Worm (Caenorhabditis elegans) whole organism, L4 larva: ENCODE results near the gene C18E9.7.

ENCODE experiments used
- F10B5.3 ChIP-seq: sonication (generic microtip); optimal IDR thresholded peaks from 2 replicates; lab custom pipeline; 2016; ENCODE audit warnings: mild to moderate bottlenecking, missing genetic modification characterization, missing compliant biosample characterization
- F37D6.2 ChIP-seq: sonication (generic microtip); optimal IDR thresholded peaks from 2 replicates; lab custom pipeline; 2016; ENCODE audit warnings: mild to moderate bottlenecking, missing genetic modification characterization, missing compliant biosample characterization
- F49E8.2 ChIP-seq: sonication (generic microtip); optimal IDR thresholded peaks from 2 replicates; lab custom pipeline; 2016; ENCODE audit warnings: missing compliant biosample characterization, mild to moderate bottlenecking, missing genetic modification characterization, borderline replicate concordance
- R02D3.7 ChIP-seq: fragments of 150-350 bp; sonication (generic microtip); optimal IDR thresholded peaks from 3 replicates; lab custom pipeline; 2014; ENCODE audit warnings: missing biosample characterization, missing genetic modification characterization
- T20F7.1 ChIP-seq: fragments of 200-800 bp; sonication (Bioruptor generic); optimal IDR thresholded peaks from 2 replicates; lab custom pipeline; 2018; ENCODE audit warnings: mild to moderate bottlenecking, missing genetic modification characterization, missing compliant biosample characterization
- Y48G9A.11 ChIP-seq: fragments of 200-800 bp; sonication (Bioruptor generic); IDR thresholded peaks from 2 replicates; pipeline ENCODE4 v1.3.6; 2022; ENCODE audit warnings: missing genetic modification reagents, missing genetic modification characterization, missing compliant biosample characterization
- Y5F2A.4 ChIP-seq: fragments of 200-800 bp; sonication (Bioruptor generic); optimal IDR thresholded peaks from 2 replicates; lab custom pipeline; 2018; ENCODE audit warnings: mild to moderate bottlenecking, missing genetic modification characterization, missing compliant biosample characterization
- ZK337.2 ChIP-seq: fragments of 200-800 bp; sonication (Bioruptor generic); IDR thresholded peaks from 2 replicates; pipeline ENCODE4 v1.3.6; 2022; ENCODE audit warnings: missing genetic modification reagents, missing genetic modification characterization, missing compliant biosample characterization
- aha-1 ChIP-seq: fragments of 150-350 bp; peaks from one replicate; lab custom pipeline; 2014; ENCODE audit warnings: missing biosample characterization, missing genetic modification characterization
- arid-1 ChIP-seq: fragments of 200-800 bp; sonication (Bioruptor generic); conservative IDR thresholded peaks from 2 replicates; pipeline ENCODE4 v1.3.6; 2022; ENCODE audit warnings: missing genetic modification reagents, missing genetic modification characterization, missing compliant biosample characterization
- attf-4 ChIP-seq: sonication (generic microtip); optimal IDR thresholded peaks from 3 replicates; lab custom pipeline; 2017; ENCODE audit warnings: missing biosample characterization, missing genetic modification characterization
- ceh-20 ChIP-seq: fragments of 200-800 bp; sonication (Bioruptor generic); IDR thresholded peaks from 2 replicates; pipeline ENCODE4 v1.3.6; 2022; ENCODE audit warnings: missing genetic modification reagents, missing genetic modification characterization, missing compliant biosample characterization
- ceh-28 ChIP-seq: fragments of 150-350 bp; optimal IDR thresholded peaks from 2 replicates; lab custom pipeline; 2014; ENCODE audit warnings: missing biosample characterization, missing genetic modification reagents, missing genetic modification characterization
- ceh-62 ChIP-seq: sonication (generic microtip); optimal IDR thresholded peaks from 2 replicates; lab custom pipeline; 2017; ENCODE audit warnings: missing biosample characterization, missing genetic modification characterization
- ces-1 ChIP-seq: fragments of 150-350 bp; sonication (generic microtip); optimal IDR thresholded peaks from 4 replicates; lab custom pipeline; 2014; ENCODE audit warnings: missing biosample characterization, missing genetic modification reagents, missing genetic modification characterization
- cey-2 ChIP-seq: sonication (generic microtip); optimal IDR thresholded peaks from 3 replicates; lab custom pipeline; 2017; ENCODE audit warnings: missing genetic modification characterization, mild to moderate bottlenecking, missing compliant biosample characterization, antibody characterized with exemption, borderline replicate concordance; ENCODE audit not compliant: insufficient read depth
- ctbp-1 ChIP-seq: fragments of 200-800 bp; sonication (Bioruptor generic); IDR thresholded peaks from 2 replicates; pipeline ENCODE4 v1.3.6; 2022; ENCODE audit warnings: missing genetic modification reagents, missing genetic modification characterization, missing compliant biosample characterization
- dmd-6 ChIP-seq: fragments of 200-800 bp; sonication (Bioruptor generic); IDR thresholded peaks from 2 replicates; pipeline ENCODE4 v1.3.6; 2022; ENCODE audit warnings: missing genetic modification reagents, missing genetic modification characterization, missing compliant biosample characterization
- dmd-8 ChIP-seq: fragments of 200-800 bp; sonication (Bioruptor generic); IDR thresholded peaks from 2 replicates; pipeline ENCODE4 v1.3.6; 2022; ENCODE audit warnings: missing genetic modification characterization, missing compliant biosample characterization
- dmd-9 ChIP-seq: fragments of 200-800 bp; sonication (Bioruptor generic); IDR thresholded peaks from 2 replicates; pipeline ENCODE4 v1.3.6; 2022; ENCODE audit warnings: missing genetic modification reagents, missing genetic modification characterization, missing compliant biosample characterization
- dpl-1 ChIP-seq: fragments of 150-350 bp; optimal IDR thresholded peaks from 2 replicates; lab custom pipeline; 2014; ENCODE audit warnings: missing biosample characterization, missing genetic modification reagents, missing genetic modification characterization
- egl-27 ChIP-seq: sonication (generic microtip); optimal IDR thresholded peaks from 3 replicates; lab custom pipeline; 2017; ENCODE audit warnings: missing biosample characterization, missing genetic modification reagents, missing genetic modification characterization
- fkh-10 ChIP-seq: fragments of 150-350 bp; optimal IDR thresholded peaks from 2 replicates; lab custom pipeline; 2014; ENCODE audit warnings: missing biosample characterization, missing genetic modification reagents, missing genetic modification characterization
- hif-1 ChIP-seq, 2 experiments: sonication (generic microtip); optimal IDR thresholded peaks; 2 replicates each; lab custom pipeline; 2016 to 2017; ENCODE audit warnings: missing compliant biosample characterization in 2 of 2, missing genetic modification characterization in 2 of 2, missing genetic modification reagents in 2 of 2, missing genotype in 2 of 2, mild to moderate bottlenecking in 1 of 2
- hlh-11 ChIP-seq: fragments of 200-800 bp; sonication (Bioruptor generic); optimal IDR thresholded peaks from 2 replicates; lab custom pipeline; 2018; ENCODE audit warnings: mild to moderate bottlenecking, missing genetic modification characterization, missing compliant biosample characterization
- jun-1 ChIP-seq: fragments of 150-350 bp; optimal IDR thresholded peaks from 2 replicates; lab custom pipeline; 2014; ENCODE audit warnings: missing biosample characterization, missing genetic modification reagents, missing genetic modification characterization
- lim-7 ChIP-seq: fragments of 200-800 bp; sonication (Bioruptor generic); IDR thresholded peaks from 2 replicates; pipeline ENCODE4 v1.3.6; 2022; ENCODE audit warnings: missing genetic modification characterization, missing compliant biosample characterization
- lin-13 ChIP-seq: fragments of 150-350 bp; optimal IDR thresholded peaks from 2 replicates; lab custom pipeline; 2014; ENCODE audit warnings: missing biosample characterization, missing genetic modification reagents, missing genetic modification characterization
- lin-15B ChIP-seq: fragments of 150-350 bp; sonication (generic microtip); optimal IDR thresholded peaks from 3 replicates; lab custom pipeline; 2014; ENCODE audit warnings: missing biosample characterization, missing genetic modification characterization
- lsy-2 ChIP-seq, 2 experiments: fragments of 150-350 bp in 1 of 2; sonication (generic microtip) in 1 of 2; optimal IDR thresholded peaks; 2 replicates each; lab custom pipeline; 2014 to 2017; ENCODE audit warnings: missing biosample characterization in 2 of 2, missing genetic modification characterization in 2 of 2
- madf-5 ChIP-seq, 2 experiments: fragments of 200-800 bp; sonication (Bioruptor generic); IDR thresholded peaks; 2 replicates each; pipeline ENCODE4 v1.3.6; 2022; ENCODE audit warnings: missing compliant biosample characterization in 2 of 2, missing genetic modification characterization in 2 of 2
- mdl-1 ChIP-seq, 2 experiments: fragments of 150-350 bp in 1 of 2; sonication (generic microtip) in 1 of 2; optimal IDR thresholded peaks; 2 replicates each; lab custom pipeline; 2014 to 2017; ENCODE audit warnings: missing biosample characterization in 2 of 2, missing genetic modification characterization in 2 of 2
- mes-2 ChIP-seq: sonication (generic microtip); optimal IDR thresholded peaks from 2 replicates; lab custom pipeline; 2016; ENCODE audit warnings: missing genotype, mild to moderate bottlenecking, missing genetic modification characterization, missing compliant biosample characterization; ENCODE audit not compliant: poor library complexity, severe bottlenecking
- nhr-11 ChIP-seq: fragments of 150-350 bp; optimal IDR thresholded peaks from 2 replicates; lab custom pipeline; 2014; ENCODE audit warnings: missing biosample characterization, missing genetic modification characterization
- nhr-48 ChIP-seq: sonication (generic microtip); optimal IDR thresholded peaks from 2 replicates; lab custom pipeline; 2016; ENCODE audit warnings: mild to moderate bottlenecking, missing genetic modification characterization, missing compliant biosample characterization
- rbr-2 ChIP-seq: sonication (generic microtip); optimal IDR thresholded peaks from 2 replicates; lab custom pipeline; 2016; ENCODE audit warnings: missing genotype, missing genetic modification characterization, missing compliant biosample characterization
- saeg-2 ChIP-seq: fragments of 200-800 bp; sonication (Bioruptor generic); IDR thresholded peaks from 2 replicates; pipeline ENCODE4 v1.3.6; 2022; ENCODE audit warnings: missing genetic modification reagents, missing genetic modification characterization, missing compliant biosample characterization
- unc-62 ChIP-seq, 3 experiments: fragments of 150-350 bp in 1 of 3; sonication (generic microtip); optimal IDR thresholded peaks in 2 of 3; peaks in 1 of 3; 1 replicate in 1 of 3; 2 replicates in 2 of 3; lab custom pipeline; 2014 to 2017; ENCODE audit warnings: missing biosample characterization in 3 of 3, missing genetic modification characterization in 3 of 3, missing genetic modification reagents in 3 of 3, missing genotype in 1 of 3
- zag-1 ChIP-seq: fragments of 150-350 bp; optimal IDR thresholded peaks from 2 replicates; lab custom pipeline; 2014; ENCODE audit warnings: missing biosample characterization, missing genetic modification characterization
- zip-11 ChIP-seq: fragments of 200-800 bp; sonication (Bioruptor generic); IDR thresholded peaks from 2 replicates; pipeline ENCODE4 v1.3.6; 2022; ENCODE audit warnings: missing genetic modification characterization, missing compliant biosample characterization

The C18E9.7 gene

ce11 chrII:8997479-8997878 lies 14.9 kb upstream of the C18E9.7 start, which contains the start of the genes F44G4.3 and tdp-1:
Gene F44G4.3, minus strand, starts transcription at chrII:8997662.
Gene tdp-1, plus strand, starts transcription at chrII:8997825.
- peak in 1 of 2 experiments; percentile 93 for TF ChIP-seq lsy-2 (tag; optimal IDR thresholded peaks at IDR 0.05; lab: Kevin White, UChicago)
- no peak for TF ChIP-seq nhr-48 (tag; lab: Kevin White, UChicago)
- TF ChIP-seq ces-1 (GFP tag; lab: Kevin White, UChicago): no peak
- TF ChIP-seq lin-13: no peak
- no peak for TF ChIP-seq zag-1 (tag; lab: Kevin White, UChicago)
- no peak for TF ChIP-seq lin-15B (tag; lab: Kevin White, UChicago)
- TF ChIP-seq dmd-6 (GFP tag; lab: Robert Waterston, UW): no peak
- no peak for TF ChIP-seq egl-27 (tag; lab: Kevin White, UChicago)
- peak; percentile 44 for TF ChIP-seq aha-1 (tag; lab: Kevin White, UChicago)
- TF ChIP-seq F37D6.2 (tag; lab: Kevin White, UChicago): no peak
- peak; percentile 55 for TF ChIP-seq mes-2 (tag; lab: Kevin White, UChicago)
- no peak for TF ChIP-seq zip-11 (GFP tag; lab: Robert Waterston, UW)
- TF ChIP-seq ceh-20 (GFP tag; lab: Robert Waterston, UW): no peak
- no peak for TF ChIP-seq madf-5 (GFP tag; IDR thresholded peaks at IDR 0.05; lab: Robert Waterston, UW)
- peak; percentile 27 for TF ChIP-seq T20F7.1 (GFP tag; lab: Kevin White, UChicago)
- no peak for TF ChIP-seq ceh-28 (tag; lab: Kevin White, UChicago)
- no peak for TF ChIP-seq fkh-10 (GFP tag; lab: Kevin White, UChicago)
- TF ChIP-seq dpl-1 (GFP tag; lab: Kevin White, UChicago): peak; percentile 29
- TF ChIP-seq Y48G9A.11 (GFP tag; lab: Robert Waterston, UW): no peak
- TF ChIP-seq F10B5.3 (tag; lab: Kevin White, UChicago): no peak
- TF ChIP-seq ctbp-1 (GFP tag; lab: Robert Waterston, UW): no peak
- TF ChIP-seq jun-1 (tag; lab: Kevin White, UChicago): no peak
- TF ChIP-seq dmd-8 (GFP tag; lab: Robert Waterston, UW): no peak
- no peak for TF ChIP-seq F49E8.2 (tag; lab: Kevin White, UChicago)
- no peak for TF ChIP-seq arid-1
- peak in 1 of 2 experiments; percentile 37 for TF ChIP-seq unc-62 (GFP tag; optimal IDR thresholded peaks at IDR 0.05 in 1 of 2; lab: Kevin White, UChicago)
- no peak for TF ChIP-seq unc-62 (tag; optimal IDR thresholded peaks at IDR 0.05; lab: Kevin White, UChicago)
- no peak for TF ChIP-seq nhr-11 (tag; lab: Kevin White, UChicago)
- no peak for TF ChIP-seq ceh-62
- no peak for TF ChIP-seq cey-2
- TF ChIP-seq dmd-9 (GFP tag; lab: Robert Waterston, UW): no peak
- no peak for TF ChIP-seq attf-4 (tag; lab: Kevin White, UChicago)
- TF ChIP-seq saeg-2 (GFP tag; lab: Robert Waterston, UW): no peak
- TF ChIP-seq hlh-11 (tag; lab: Kevin White, UChicago): no peak

DNA sequence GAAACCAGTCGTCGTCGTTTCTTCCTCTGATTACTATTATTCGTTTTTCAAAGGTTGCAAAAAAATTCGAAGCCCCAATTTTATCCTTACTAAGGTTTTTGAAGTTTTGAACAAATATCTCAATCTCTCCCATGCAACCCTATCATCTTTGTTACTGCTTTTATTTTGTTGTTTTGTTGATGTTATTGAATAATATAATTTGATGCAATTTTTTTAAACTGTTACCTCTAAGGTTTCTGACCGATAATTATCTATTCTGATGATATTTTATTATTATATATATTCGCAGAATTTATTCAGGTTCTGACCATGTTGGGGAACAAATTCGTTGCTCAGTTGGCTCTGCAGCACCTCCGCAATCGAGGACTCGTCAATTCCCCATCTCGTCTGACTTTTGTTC lies 13.5 kb upstream of the C18E9.7 start, which contains the start of gene ndub-2:
ndub-2 (plus strand) TSS at position 301 of the 400 bp plus-strand sequence.
- TF ChIP-seq saeg-2 (GFP tag; lab: Robert Waterston, UW) (no peak), Y5F2A.4 (GFP tag; lab: Kevin White, UChicago) (no peak), ceh-20 (GFP tag; lab: Robert Waterston, UW) (no peak), lim-7 (no peak), R02D3.7 (tag; lab: Kevin White, UChicago) (no peak)

DNA sequence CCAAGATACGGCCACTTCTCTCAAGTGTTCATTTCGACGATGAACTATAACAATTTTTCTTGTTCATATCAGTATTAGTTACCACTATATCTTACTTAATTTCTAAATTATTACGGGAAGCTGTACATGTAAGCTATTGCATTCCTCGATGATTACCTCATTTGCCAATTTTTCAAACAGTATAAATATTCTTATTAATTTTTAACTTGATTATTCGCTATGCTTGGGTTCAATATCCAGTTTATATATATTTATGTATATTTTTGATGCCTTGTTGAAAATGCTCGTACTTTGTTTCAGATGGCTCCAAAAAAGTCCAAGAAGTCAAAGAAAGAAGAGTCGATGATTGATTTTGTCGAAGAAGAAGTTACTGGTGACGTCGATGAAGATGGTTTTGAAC lies 11.8 kb upstream of the C18E9.7 start, which contains the start of gene F44G4.1:
F44G4.1 (plus strand) TSS at position 301 of the 400 bp plus-strand sequence.
- no peak for TF ChIP-seq mes-2 (tag; lab: Kevin White, UChicago)
- no peak for TF ChIP-seq rbr-2 (tag; lab: Kevin White, UChicago)
- TF ChIP-seq zip-11 (GFP tag; lab: Robert Waterston, UW): no peak
- no peak for TF ChIP-seq mdl-1 (tag; optimal IDR thresholded peaks at IDR 0.05; lab: Kevin White, UChicago)
- TF ChIP-seq hif-1 (tag; optimal IDR thresholded peaks at IDR 0.05; lab: Kevin White, UChicago): no peak
- no peak for TF ChIP-seq ZK337.2 (GFP tag; lab: Robert Waterston, UW)
